Fruit fly (Drosophila melanogaster): ENCODE results near the gene CG4194.
A peak's percentile ranks its signal among the peaks of the same experiment; 100 is the strongest.

The CG4194 gene

dm6 chrX:2107782-2108409 lies 39.5 kb downstream of the CG4194 start (continued):
- TF ChIP-seq CG17359 (tag; optimal IDR thresholded peaks at IDR 0.05) (peak; percentile 7), CG9932 (GFP tag; IDR thresholded peaks at IDR 0.05) (0 out of 2 replicates have a peak, but pooled peaks have one; percentile 12), grau (tag; optimal IDR thresholded peaks at IDR 0.05) (peak; percentile 60), CG13123 (GFP tag; optimal IDR thresholded peaks at IDR 0.05) (no peak), CG7928 (GFP tag; optimal IDR thresholded peaks at IDR 0.05) (no peak), lmd (GFP tag; IDR thresholded peaks at IDR 0.05) (0 out of 2 replicates have a peak, but pooled peaks have one; percentile 19), gcm (GFP tag; optimal IDR thresholded peaks at IDR 0.05) (no peak), CG8290 (GFP tag; optimal IDR thresholded peaks at IDR 0.05) (no peak), CG8290 (tag; optimal IDR thresholded peaks at IDR 0.05) (no peak), CG18619 (GFP tag; optimal IDR thresholded peaks at IDR 0.05) (no peak), Atf-2 (GFP tag; optimal IDR thresholded peaks at IDR 0.05) (no peak), E2f1 (GFP tag; IDR thresholded peaks at IDR 0.05) (0 out of 2 replicates have a peak, but pooled peaks have one; percentile 7), bsh (GFP tag; optimal IDR thresholded peaks at IDR 0.05) (no peak), ftz-f1 (GFP tag; optimal IDR thresholded peaks at IDR 0.05) (no peak), CG17802 (tag; optimal IDR thresholded peaks at IDR 0.05) (no peak), CG6765 (GFP tag; optimal IDR thresholded peaks at IDR 0.05) (no peak), CG14441 (GFP tag; IDR thresholded peaks at IDR 0.05) (peak; percentile 27; the same call in 1 of the 2 replicates), nerfin-2 (GFP tag; IDR thresholded peaks at IDR 0.05; ENCODE audit: partially characterized antibody) (no peak), sc (optimal IDR thresholded peaks at IDR 0.05) (no peak), sc (GFP tag; optimal IDR thresholded peaks at IDR 0.05) (no peak), HLH54F (GFP tag; optimal IDR thresholded peaks at IDR 0.05) (no peak), CG16779 (GFP tag; IDR thresholded peaks at IDR 0.05) (no peak)

- TF ChIP-seq ind (GFP tag; optimal IDR thresholded peaks at IDR 0.05) (no peak), knrl (GFP tag; IDR thresholded peaks at IDR 0.05; ENCODE audit: partially characterized antibody) (no peak), CG12071 (GFP tag; optimal IDR thresholded peaks at IDR 0.05) (no peak), Ets65A (GFP tag) (peak; percentile 76), CG15601 (tag; optimal IDR thresholded peaks at IDR 0.05) (no peak), ranshi (GFP tag; IDR thresholded peaks at IDR 0.05) (peak; percentile 36; the same call in 1 of the 2 replicates), CG18764 (GFP tag; optimal IDR thresholded peaks at IDR 0.05) (no peak), Xrp1 (GFP tag; IDR thresholded peaks at IDR 0.05) (peak; percentile 28; the same call in 1 of the 2 replicates), Dfd (GFP tag; optimal IDR thresholded peaks at IDR 0.05) (peak in 1 of 2 experiments; percentile 35), CG13894 (tag; optimal IDR thresholded peaks at IDR 0.05) (no peak), dmrt99B (tag; optimal IDR thresholded peaks at IDR 0.05) (no peak), org-1 (GFP tag; optimal IDR thresholded peaks at IDR 0.05) (no peak), sens (GFP tag) (no peak), insv (GFP tag; optimal IDR thresholded peaks at IDR 0.05) (no peak), Drgx (GFP tag; IDR thresholded peaks at IDR 0.05) (peak; percentile 81), CG6689 (GFP tag; IDR thresholded peaks at IDR 0.05) (0 out of 2 replicates have a peak, but pooled peaks have one; percentile 21), inv (GFP tag; IDR thresholded peaks at IDR 0.05; ENCODE audit: partially characterized antibody) (no peak), CG11456 (GFP tag; IDR thresholded peaks at IDR 0.05) (no peak), pros (GFP tag; optimal IDR thresholded peaks at IDR 0.05) (no peak), Dip2 (GFP tag; IDR thresholded peaks at IDR 0.05) (no peak), Max (GFP tag; optimal IDR thresholded peaks at IDR 0.05) (no peak), grau (tag; optimal IDR thresholded peaks at IDR 0.05) (peak; percentile 46), usp (GFP tag; optimal IDR thresholded peaks at IDR 0.05) (no peak), bcd (GFP tag; optimal IDR thresholded peaks at IDR 0.05) (no peak), Med (GFP tag) (peak; percentile 66), CG4282 (GFP tag; optimal IDR thresholded peaks at IDR 0.05) (no peak), crol (GFP tag; IDR thresholded peaks at IDR 0.05) (no peak), CG15696 (tag; optimal IDR thresholded peaks at IDR 0.05) (peak; percentile 24), Lim3 (GFP tag; IDR thresholded peaks at IDR 0.05) (no peak), zfh1 (GFP tag; IDR thresholded peaks at IDR 0.05) (peak; percentile 48; the same call in 1 of the 3 replicates), Lhr (GFP tag; optimal IDR thresholded peaks at IDR 0.05) (no peak)
Measured at dm6 chrX:2108639-2109038, 40.2 kb downstream of the CG4194 start.
